Worm (Caenorhabditis elegans) whole organism, early embryonic: ENCODE results near the gene str-131.

Experiments used
- B0310.2 ChIP-seq: sonication (generic microtip); optimal IDR thresholded peaks from 2 replicates; lab custom pipeline; 2016; ENCODE audit warnings: mild to moderate bottlenecking, missing genetic modification characterization, missing compliant biosample characterization
- F13C5.2 ChIP-seq: sonication (generic microtip); optimal IDR thresholded peaks from 2 replicates; lab custom pipeline; 2017; ENCODE audit warnings: mild to moderate bottlenecking, missing genetic modification characterization, inconsistent platforms, missing compliant biosample characterization
- aly-1 ChIP-seq: sonication (generic microtip); optimal IDR thresholded peaks from 2 replicates; lab custom pipeline; 2016; ENCODE audit warnings: missing genetic modification characterization, missing compliant biosample characterization
- ama-1 ChIP-seq: fragments of 150-350 bp; optimal IDR thresholded peaks from 2 replicates; lab custom pipeline; 2014
- ceh-13 ChIP-seq: fragments of 200-800 bp; sonication (Bioruptor generic); optimal IDR thresholded peaks from 2 replicates; lab custom pipeline; 2018; ENCODE audit warnings: mild to moderate bottlenecking, missing genetic modification characterization, missing compliant biosample characterization
- ceh-36 ChIP-seq: sonication (generic microtip); optimal IDR thresholded peaks from 2 replicates; lab custom pipeline; 2016; ENCODE audit warnings: missing genetic modification characterization, inconsistent platforms, missing compliant biosample characterization
- ets-7 ChIP-seq: sonication (generic microtip); optimal IDR thresholded peaks from 2 replicates; lab custom pipeline; 2016; ENCODE audit warnings: missing genotype, missing genetic modification characterization, missing compliant biosample characterization
- flt-1 ChIP-seq: fragments of 200-800 bp; sonication (Bioruptor generic); IDR thresholded peaks from 2 replicates; pipeline ENCODE4 v1.3.6; 2022; ENCODE audit warnings: missing genetic modification characterization, missing compliant biosample characterization
- hmbx-1 ChIP-seq: sonication (generic microtip); optimal IDR thresholded peaks from 2 replicates; lab custom pipeline; 2016; ENCODE audit warnings: mild to moderate bottlenecking, missing genetic modification characterization, missing compliant biosample characterization
- hmg-4 ChIP-seq: fragments of 200-800 bp; sonication (Bioruptor generic); optimal IDR thresholded peaks from 2 replicates; lab custom pipeline; 2018; ENCODE audit warnings: mild to moderate bottlenecking, missing genetic modification characterization, missing compliant biosample characterization
- hnd-1 ChIP-seq: sonication (generic microtip); optimal IDR thresholded peaks from 2 replicates; lab custom pipeline; 2016; ENCODE audit warnings: missing genetic modification characterization, missing compliant biosample characterization
- pes-1 ChIP-seq: fragments of 200-800 bp; sonication (Bioruptor generic); IDR thresholded peaks from 2 replicates; pipeline ENCODE4 v1.3.6; 2022; ENCODE audit warnings: missing genetic modification reagents, missing genetic modification characterization, missing compliant biosample characterization
- scrt-1 ChIP-seq: fragments of 200-800 bp; sonication (Bioruptor generic); IDR thresholded peaks from 2 replicates; pipeline ENCODE4 v1.3.6; 2022; ENCODE audit warnings: missing genetic modification characterization, missing compliant biosample characterization
- sea-1 ChIP-seq: fragments of 200-800 bp; sonication (Bioruptor generic); conservative IDR thresholded peaks from 2 replicates; pipeline ENCODE4 v1.3.6; 2022; ENCODE audit warnings: missing genetic modification characterization, missing compliant biosample characterization
- tbx-11 ChIP-seq: fragments of 200-800 bp; sonication (Bioruptor generic); IDR thresholded peaks from 2 replicates; pipeline ENCODE4 v1.3.6; 2022; ENCODE audit warnings: missing genetic modification characterization, missing compliant biosample characterization
- tbx-37 ChIP-seq: fragments of 200-800 bp; sonication (Bioruptor generic); conservative IDR thresholded peaks from 2 replicates; pipeline ENCODE4 v1.3.6; 2022; ENCODE audit warnings: missing genetic modification reagents, missing genetic modification characterization, missing compliant biosample characterization
- tra-4 ChIP-seq: sonication (generic microtip); optimal IDR thresholded peaks from 2 replicates; lab custom pipeline; 2017; ENCODE audit warnings: missing genetic modification characterization, missing compliant biosample characterization

Gene str-131

ce11 chrV:8067800-8068199 lies 13.7 kb downstream of the str-131 start, which contains the start of gene str-140:
TSS of gene str-140 (minus strand) at chrV:8067900.
- TF ChIP-seq ceh-13 (GFP tag; lab: Kevin White, UChicago) (no peak), flt-1 (GFP tag; lab: Robert Waterston, UW) (no peak), F13C5.2 (no peak), tbx-11 (no peak), ama-1 (lab: Kevin White, UChicago) (no peak), scrt-1 (no peak), aly-1 (tag; lab: Kevin White, UChicago) (no peak), tbx-37 (GFP tag; lab: Robert Waterston, UW) (no peak), tra-4 (tag; lab: Kevin White, UChicago) (no peak), hmbx-1 (tag; lab: Kevin White, UChicago) (no peak), ets-7 (tag; lab: Kevin White, UChicago) (no peak), hmg-4 (GFP tag; lab: Kevin White, UChicago) (no peak), ceh-36 (no peak), B0310.2 (tag; lab: Kevin White, UChicago) (no peak), pes-1 (no peak), sea-1 (GFP tag; lab: Robert Waterston, UW) (no peak), hnd-1 (tag; lab: Kevin White, UChicago) (no peak)

DNA sequence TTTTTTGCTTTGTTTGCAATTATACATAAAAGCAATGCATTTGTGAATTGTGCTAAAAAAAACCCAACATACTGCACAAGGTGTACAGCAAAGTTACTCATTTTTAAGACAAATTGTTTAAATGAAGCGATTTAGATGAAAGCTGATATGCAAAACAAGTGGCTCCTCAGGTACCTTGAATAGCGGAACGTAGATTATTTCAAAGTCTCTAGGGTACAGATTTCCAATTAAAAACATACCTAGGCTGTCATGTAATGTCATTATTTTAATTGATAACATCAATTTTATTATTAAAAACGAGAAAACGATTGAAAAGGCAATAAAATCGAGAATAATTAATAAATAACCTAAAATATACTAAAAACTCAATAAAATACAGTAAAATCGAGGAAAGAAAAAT lies 19.4 kb downstream of the str-131 start, which contains the start of gene str-139:
Gene str-139 (minus strand): TSS at position 101 of the 400 bp plus-strand sequence.
- TF ChIP-seq tbx-37 (GFP tag; lab: Robert Waterston, UW) (no peak), flt-1 (GFP tag; lab: Robert Waterston, UW) (no peak), pes-1 (no peak), B0310.2 (tag; lab: Kevin White, UChicago) (no peak)

ce11 chrV:8058359-8058758 lies 23.1 kb downstream of the str-131 start, which contains the start of gene str-138:
TSS of gene str-138 (plus strand) at chrV:8058659.
- TF ChIP-seq tbx-11 (no peak), hnd-1 (tag; lab: Kevin White, UChicago) (no peak), tra-4 (tag; lab: Kevin White, UChicago) (no peak), ama-1 (lab: Kevin White, UChicago) (no peak), F13C5.2 (no peak), hmbx-1 (tag; lab: Kevin White, UChicago) (no peak), aly-1 (tag; lab: Kevin White, UChicago) (no peak), ceh-36 (no peak), B0310.2 (tag; lab: Kevin White, UChicago) (no peak), scrt-1 (no peak), pes-1 (no peak), ets-7 (tag; lab: Kevin White, UChicago) (no peak)

- TF ChIP-seq tra-4 (tag; lab: Kevin White, UChicago) (no peak), sea-1 (GFP tag; lab: Robert Waterston, UW) (no peak), hmg-4 (GFP tag; lab: Kevin White, UChicago) (no peak)
These were observed 26.3 kb downstream of the str-131 start for ce11 chrV:8055170-8055569.

DNA sequence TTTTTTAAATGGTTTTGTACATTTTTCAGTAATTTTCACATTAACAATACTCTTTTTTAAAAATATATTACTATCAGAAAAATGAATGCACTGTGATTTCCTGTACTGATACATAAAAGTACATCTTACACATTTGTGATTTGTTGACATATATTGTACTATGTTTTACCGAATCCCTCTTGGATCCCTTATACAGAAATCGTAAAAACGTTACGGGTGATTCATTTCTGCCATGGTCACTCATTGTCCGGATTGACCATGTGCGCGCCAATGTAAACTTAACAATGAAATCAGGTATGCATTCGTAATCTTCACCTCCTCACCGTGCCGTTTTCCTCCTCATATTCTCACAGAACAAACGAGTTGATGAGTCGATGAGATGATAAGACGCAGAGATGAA lies 27.3 kb downstream of the str-131 start, which contains the start of gene ZC513.2:
Gene ZC513.2 (plus strand): TSS at position 301 of the 400 bp plus-strand sequence.
- TF ChIP-seq hnd-1 (tag; lab: Kevin White, UChicago) (no peak), B0310.2 (tag; lab: Kevin White, UChicago) (no peak), sea-1 (GFP tag; lab: Robert Waterston, UW) (no peak), scrt-1 (no peak), hmg-4 (GFP tag; lab: Kevin White, UChicago) (no peak), flt-1 (GFP tag; lab: Robert Waterston, UW) (no peak), ceh-36 (no peak), hmbx-1 (tag; lab: Kevin White, UChicago) (no peak), ama-1 (lab: Kevin White, UChicago) (no peak), tbx-37 (GFP tag; lab: Robert Waterston, UW) (no peak), ets-7 (tag; lab: Kevin White, UChicago) (no peak), tbx-11 (no peak), tra-4 (tag; lab: Kevin White, UChicago) (no peak), pes-1 (no peak), aly-1 (tag; lab: Kevin White, UChicago) (no peak), ceh-13 (GFP tag; lab: Kevin White, UChicago) (no peak)

DNA sequence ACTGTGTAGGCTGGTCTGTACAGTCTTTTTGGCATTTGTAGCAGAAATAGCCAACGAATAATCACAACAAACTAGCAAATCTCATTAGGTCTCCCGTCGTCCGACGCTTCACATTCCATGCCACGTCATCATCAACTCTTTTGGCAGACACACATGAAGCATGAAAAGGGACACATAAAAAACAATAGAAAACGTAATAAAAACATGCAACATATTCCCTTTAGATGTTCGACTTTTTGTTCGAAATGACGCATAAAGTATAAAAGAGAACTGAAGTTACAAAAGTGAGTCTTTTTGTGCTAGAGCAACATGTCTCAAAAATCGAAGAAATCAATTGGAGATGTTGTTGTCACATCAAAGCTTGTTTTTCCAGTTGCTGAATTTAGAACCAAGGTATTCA lies 29.6 kb downstream of the str-131 start, which contains the start of gene sth-1:
Gene sth-1 (plus strand): TSS at position 301 of the 400 bp plus-strand sequence.
- TF ChIP-seq aly-1 (tag; lab: Kevin White, UChicago) (no peak), flt-1 (GFP tag; lab: Robert Waterston, UW) (no peak), ets-7 (tag; lab: Kevin White, UChicago) (no peak), hmg-4 (GFP tag; lab: Kevin White, UChicago) (no peak), B0310.2 (tag; lab: Kevin White, UChicago) (no peak)

- TF ChIP-seq tra-4 (tag; lab: Kevin White, UChicago) (no peak), B0310.2 (tag; lab: Kevin White, UChicago) (no peak), sea-1 (GFP tag; lab: Robert Waterston, UW) (no peak), scrt-1 (no peak), aly-1 (tag; lab: Kevin White, UChicago) (no peak), ama-1 (lab: Kevin White, UChicago) (no peak), ets-7 (tag; lab: Kevin White, UChicago) (no peak), pes-1 (no peak), ceh-13 (GFP tag; lab: Kevin White, UChicago) (no peak), tbx-11 (no peak), hmg-4 (GFP tag; lab: Kevin White, UChicago) (no peak), hmbx-1 (tag; lab: Kevin White, UChicago) (no peak), flt-1 (GFP tag; lab: Robert Waterston, UW) (no peak)
These were observed 30.7 kb downstream of the str-131 start, which contains the start of gene col-43 for ce11 chrV:8050811-8051210. TSS of gene col-43 (minus strand) at chrV:8050911.
